Fruit fly (Drosophila melanogaster) whole organism, prepupa: ENCODE results near the gene CG46281.
A peak's percentile ranks its signal among the peaks of the same experiment; 100 is the strongest.

Experiments used
- Blimp-1 ChIP-seq: fragments of 200-800 bp; sonication (Bioruptor generic); optimal IDR thresholded peaks from 3 replicates; lab custom pipeline; 2017; ENCODE audit warnings: missing biosample characterization, missing genetic modification characterization, mild to moderate bottlenecking, moderate library complexity, missing genetic modification reagents
- CG10631 ChIP-seq: fragments of 200-800 bp; sonication (Bioruptor generic); optimal IDR thresholded peaks from 2 replicates; lab custom pipeline; 2016; ENCODE audit warnings: missing biosample characterization, missing genetic modification characterization
- CG10669 ChIP-seq: fragments of 200-800 bp; sonication (Bioruptor generic); optimal IDR thresholded peaks from 3 replicates; lab custom pipeline; 2018; ENCODE audit warnings: missing biosample characterization, mild to moderate bottlenecking, missing genetic modification characterization, moderate library complexity
- CG11902 ChIP-seq: fragments of 200-800 bp; sonication (Bioruptor generic); optimal IDR thresholded peaks from 3 replicates; lab custom pipeline; 2016; ENCODE audit warnings: missing biosample characterization, missing genetic modification characterization
- CG15336 ChIP-seq: fragments of 200-800 bp; sonication (Bioruptor generic); IDR thresholded peaks from 2 replicates; pipeline ENCODE4 v1.3.6; 2022; ENCODE audit warnings: missing biosample characterization, missing genetic modification characterization
- CG16779 ChIP-seq: fragments of 200-800 bp; sonication (Bioruptor generic); optimal IDR thresholded peaks from 3 replicates; lab custom pipeline; 2017; ENCODE audit warnings: missing biosample characterization, mild to moderate bottlenecking, missing genetic modification characterization
- CG3032 ChIP-seq: fragments of 200-800 bp; optimal IDR thresholded peaks from 2 replicates; lab custom pipeline; 2019; ENCODE audit warnings: missing biosample characterization, mild to moderate bottlenecking, missing genetic modification characterization, moderate library complexity
- CG31627 ChIP-seq: fragments of 200-800 bp; sonication (Bioruptor generic); optimal IDR thresholded peaks from 3 replicates; lab custom pipeline; 2016; ENCODE audit warnings: missing biosample characterization, missing genetic modification characterization
- CG32006 ChIP-seq: fragments of 200-800 bp; sonication (Bioruptor generic); optimal IDR thresholded peaks from 3 replicates; lab custom pipeline; 2017; ENCODE audit warnings: missing biosample characterization, mild to moderate bottlenecking, missing genetic modification characterization
- CG34406 ChIP-seq: fragments of 200-800 bp; sonication (Bioruptor generic); optimal IDR thresholded peaks from 3 replicates; lab custom pipeline; 2016; ENCODE audit warnings: missing biosample characterization, missing genetic modification characterization
- CG3919 ChIP-seq: fragments of 200-800 bp; sonication (Bioruptor generic); optimal IDR thresholded peaks from 3 replicates; lab custom pipeline; 2016; ENCODE audit warnings: missing biosample characterization, missing genetic modification characterization
- CG4318 ChIP-seq: fragments of 200-800 bp; sonication (Bioruptor generic); optimal IDR thresholded peaks from 3 replicates; lab custom pipeline; 2017; ENCODE audit warnings: missing biosample characterization, mild to moderate bottlenecking, missing genetic modification characterization
- CG6808 ChIP-seq: fragments of 200-800 bp; sonication (Bioruptor generic); optimal IDR thresholded peaks from 3 replicates; lab custom pipeline; 2017; ENCODE audit warnings: missing biosample characterization, missing genetic modification characterization, mild to moderate bottlenecking, moderate library complexity, missing genetic modification reagents
- CG6854 ChIP-seq: fragments of 200-800 bp; sonication (Bioruptor generic); optimal IDR thresholded peaks from 2 replicates; lab custom pipeline; 2017; ENCODE audit warnings: missing biosample characterization, mild to moderate bottlenecking, missing genetic modification characterization
- CG7368 ChIP-seq: fragments of 200-800 bp; sonication (Bioruptor generic); optimal IDR thresholded peaks from 3 replicates; lab custom pipeline; 2016; ENCODE audit warnings: missing biosample characterization, missing genetic modification characterization
- CG8119 ChIP-seq: fragments of 200-800 bp; sonication (Bioruptor generic); IDR thresholded peaks from 3 replicates; pipeline ENCODE4 v1.3.6; 2022; ENCODE audit warnings: missing biosample characterization, missing genetic modification characterization
- CG9139 ChIP-seq: fragments of 200-800 bp; sonication (Bioruptor generic); optimal IDR thresholded peaks from 3 replicates; lab custom pipeline; 2017; ENCODE audit warnings: missing biosample characterization, mild to moderate bottlenecking, missing genetic modification characterization
- Eip75B ChIP-seq: fragments of 200-800 bp; sonication (Bioruptor generic); optimal IDR thresholded peaks from 3 replicates; lab custom pipeline; 2016; ENCODE audit warnings: missing biosample characterization, missing genetic modification characterization
- Ets21C ChIP-seq: fragments of 200-800 bp; sonication (Bioruptor generic); optimal IDR thresholded peaks from 3 replicates; lab custom pipeline; 2016; ENCODE audit warnings: missing biosample characterization, missing genetic modification characterization
- Hr38 ChIP-seq: sonication (Bioruptor generic); optimal IDR thresholded peaks from 2 replicates; lab custom pipeline; 2016; ENCODE audit warnings: missing biosample characterization, missing genetic modification characterization
- Hr39 ChIP-seq: fragments of 200-800 bp; sonication (Bioruptor generic); optimal IDR thresholded peaks from 2 replicates; lab custom pipeline; 2016; ENCODE audit warnings: missing biosample characterization, missing genetic modification characterization
- OdsH ChIP-seq: fragments of 200-800 bp; sonication (Bioruptor generic); optimal IDR thresholded peaks from 3 replicates; lab custom pipeline; 2016; ENCODE audit warnings: missing biosample characterization, missing genetic modification characterization
- Smox ChIP-seq: fragments of 200-800 bp; sonication (Bioruptor generic); optimal IDR thresholded peaks from 3 replicates; lab custom pipeline; 2016; ENCODE audit warnings: missing biosample characterization, missing genetic modification characterization
- Sox102F ChIP-seq: fragments of 200-800 bp; sonication (Bioruptor generic); optimal IDR thresholded peaks from 2 replicates; lab custom pipeline; 2016; ENCODE audit warnings: missing biosample characterization, mild to moderate bottlenecking, missing genetic modification characterization
- Sox14 ChIP-seq: fragments of 200-800 bp; sonication (Bioruptor generic); optimal IDR thresholded peaks from 3 replicates; lab custom pipeline; 2016; ENCODE audit warnings: missing biosample characterization, missing genetic modification characterization
- Sox15 ChIP-seq: fragments of 200-800 bp; sonication (Bioruptor generic); optimal IDR thresholded peaks from 3 replicates; lab custom pipeline; 2016; ENCODE audit warnings: missing biosample characterization, missing genetic modification characterization
- achi ChIP-seq: fragments of 200-800 bp; sonication (Bioruptor generic); optimal IDR thresholded peaks from 3 replicates; lab custom pipeline; 2016; ENCODE audit warnings: missing biosample characterization, missing genetic modification characterization
- acj6 ChIP-seq: fragments of 200-800 bp; sonication (Bioruptor generic); optimal IDR thresholded peaks from 3 replicates; lab custom pipeline; 2016; ENCODE audit warnings: missing biosample characterization, missing genetic modification characterization
- cyc ChIP-seq: fragments of 200-800 bp; sonication (Bioruptor generic); optimal IDR thresholded peaks from 3 replicates; lab custom pipeline; 2016; ENCODE audit warnings: missing biosample characterization, missing genetic modification characterization
- dac ChIP-seq: fragments of 200-800 bp; sonication (Bioruptor generic); optimal IDR thresholded peaks from 2 replicates; lab custom pipeline; 2017; ENCODE audit warnings: missing biosample characterization, mild to moderate bottlenecking, missing genetic modification characterization
- eg ChIP-seq: fragments of 200-800 bp; sonication (Bioruptor generic); IDR thresholded peaks from 3 replicates; pipeline ENCODE4 v1.3.6; 2022; ENCODE audit warnings: missing biosample characterization, missing genetic modification characterization
- esn ChIP-seq: fragments of 200-800 bp; sonication (Bioruptor generic); optimal IDR thresholded peaks from 2 replicates; lab custom pipeline; 2016; ENCODE audit warnings: missing biosample characterization, mild to moderate bottlenecking, missing genetic modification characterization, moderate library complexity
- fd59A ChIP-seq: fragments of 200-800 bp; sonication (Bioruptor generic); optimal IDR thresholded peaks from 2 replicates; lab custom pipeline; 2017; ENCODE audit warnings: missing biosample characterization, mild to moderate bottlenecking, missing genetic modification characterization, missing genetic modification reagents
- fkh ChIP-seq: fragments of 200-800 bp; sonication (Bioruptor generic); optimal IDR thresholded peaks from 3 replicates; lab custom pipeline; 2017; ENCODE audit warnings: missing biosample characterization, mild to moderate bottlenecking, missing genetic modification characterization, moderate library complexity
- ss ChIP-seq, 2 experiments: fragments of 200-800 bp; sonication (Bioruptor generic); optimal IDR thresholded peaks; 2 replicates in 1 of 2; 3 replicates in 1 of 2; lab custom pipeline; 2017 to 2018; ENCODE audit warnings: mild to moderate bottlenecking in 2 of 2, missing biosample characterization in 2 of 2, missing genetic modification characterization in 2 of 2, moderate library complexity in 1 of 2
- svp ChIP-seq: fragments of 200-800 bp; sonication (Bioruptor generic); peaks from one replicate; lab custom pipeline; 2016; ENCODE audit warnings: missing biosample characterization, missing genetic modification characterization
- vri ChIP-seq: fragments of 200-800 bp; sonication (Bioruptor generic); optimal IDR thresholded peaks from 3 replicates; lab custom pipeline; 2016; ENCODE audit warnings: missing biosample characterization, mild to moderate bottlenecking, missing genetic modification characterization

The CG46281 gene

dm6 chr3R:12993018-12993417 is 37.1 kb downstream of the CG46281 start, which contains the start of gene yellow-f:
TSS of gene yellow-f (minus strand) at chr3R:12993201.
- TF ChIP-seq Hr39 (GFP tag; lab: Kevin White, UChicago) (no peak), CG32006 (GFP tag; lab: Kevin White, UChicago) (no peak), svp (GFP tag; lab: Kevin White, UChicago) (peak; percentile 98), CG4318 (GFP tag; lab: Kevin White, UChicago) (no peak)
- TF ChIP-seq, all 60 proteins: peak for 1

- TF ChIP-seq CG16779 (tag; lab: Kevin White, UChicago) (no peak), Hr39 (GFP tag; lab: Kevin White, UChicago) (no peak), CG11902 (GFP tag; lab: Kevin White, UChicago) (no peak), Blimp-1 (no peak), CG6854 (GFP tag; lab: Kevin White, UChicago) (no peak), CG3919 (GFP tag; lab: Kevin White, UChicago) (no peak)
Observed at dm6 chr3R:12988411-12988810, 41.7 kb downstream of the CG46281 start, which contains the start of gene CG14383. TSS of gene CG14383 (minus strand) at chr3R:12988511.

- TF ChIP-seq CG15336 (GFP tag; lab: Robert Waterston, UW) (peak; percentile 67), fd59A (GFP tag; lab: Kevin White, UChicago) (no peak), cyc (peak; percentile 1), svp (GFP tag; lab: Kevin White, UChicago) (peak; percentile 48), ss (GFP tag; optimal IDR thresholded peaks at IDR 0.05; lab: Kevin White, UChicago) (no peak), CG3032 (tag; lab: Kevin White, UChicago) (peak; percentile 57), esn (GFP tag; lab: Kevin White, UChicago) (peak; percentile 52), CG8119 (GFP tag; lab: Robert Waterston, UW) (peak; percentile 41; the same call in 2 of the 3 replicates)
Observed at dm6 chr3R:12985828-12986530, 44.1 kb downstream of the CG46281 start, which contains the start of gene CG31342. TSS of gene CG31342 (plus strand) at chr3R:12986041.

dm6 chr3R:12982982-12983633 is 47.0 kb downstream of the CG46281 start:
- TF ChIP-seq CG15336 (GFP tag; lab: Robert Waterston, UW) = peak; percentile 41; the same call in 1 of the 2 replicates
- TF ChIP-seq vri (GFP tag; lab: Kevin White, UChicago) = peak; percentile 36
- no peak for TF ChIP-seq CG7368 (GFP tag; lab: Kevin White, UChicago)
- no peak for TF ChIP-seq CG9139
- TF ChIP-seq ss (GFP tag; optimal IDR thresholded peaks at IDR 0.05; lab: Kevin White, UChicago) = no peak
- peak; percentile 45 for TF ChIP-seq fkh (GFP tag; lab: Kevin White, UChicago)
- peak; percentile 13; the same call in 1 of the 3 replicates for TF ChIP-seq CG8119 (GFP tag; lab: Robert Waterston, UW)
- TF ChIP-seq eg (GFP tag; lab: Robert Waterston, UW) = peak; percentile 55; the same call in 2 of the 3 replicates
- no peak for TF ChIP-seq CG10631 (GFP tag; lab: Kevin White, UChicago)
- no peak for TF ChIP-seq CG3919 (GFP tag; lab: Kevin White, UChicago)
- TF ChIP-seq svp (GFP tag; lab: Kevin White, UChicago) = peak; percentile 36
- TF ChIP-seq, all 60 proteins: peak for 6

dm6 chr3R:12982167-12982981 is 47.7 kb downstream of the CG46281 start:
- TF ChIP-seq acj6 (peak; percentile 66), Eip75B (peak; percentile 42), Hr38 (GFP tag; lab: Kevin White, UChicago) (no peak), OdsH (GFP tag; lab: Kevin White, UChicago) (peak; percentile 63), Smox (peak; percentile 46), eg (GFP tag; lab: Robert Waterston, UW) (peak; percentile 87), CG31627 (peak; percentile 49), Hr39 (GFP tag; lab: Kevin White, UChicago) (peak; percentile 50), dac (GFP tag; lab: Kevin White, UChicago) (peak; percentile 25), Ets21C (GFP tag; lab: Kevin White, UChicago) (no peak), CG8119 (GFP tag; lab: Robert Waterston, UW) (peak; percentile 71), esn (GFP tag; lab: Kevin White, UChicago) (peak; percentile 60), svp (GFP tag; lab: Kevin White, UChicago) (peak; percentile 51), Sox102F (GFP tag; lab: Kevin White, UChicago) (no peak), CG9139 (no peak), Sox14 (GFP tag; lab: Kevin White, UChicago) (peak; percentile 30), CG15336 (GFP tag; lab: Robert Waterston, UW) (peak; percentile 50), CG10669 (GFP tag; lab: Kevin White, UChicago) (peak; percentile 76), Sox15 (GFP tag; lab: Kevin White, UChicago) (peak; percentile 40), achi (GFP tag; lab: Kevin White, UChicago) (peak; percentile 61), CG34406 (peak; percentile 54), CG6808 (GFP tag; lab: Kevin White, UChicago) (peak; percentile 62)
